Fruit fly (Drosophila melanogaster) whole organism, embryonic: Measurements from ENCODE around the gene Cyp9f2.

Experiments
- ATbp ChIP-seq: fragments of 200-800 bp; sonication (Bioruptor generic); optimal IDR thresholded peaks from 2 replicates; lab custom pipeline; 2017; ENCODE audit warnings: missing biosample characterization, mild to moderate bottlenecking, missing genetic modification characterization, missing genetic modification reagents
- CG10274 ChIP-seq: fragments of 200-800 bp; sonication (Bioruptor generic); optimal IDR thresholded peaks from 3 replicates; lab custom pipeline; 2017; ENCODE audit warnings: missing biosample characterization, mild to moderate bottlenecking, missing genetic modification characterization
- CG10979 ChIP-seq: fragments of 200-800 bp; sonication (Bioruptor generic); optimal IDR thresholded peaks from 2 replicates; lab custom pipeline; 2018; ENCODE audit warnings: missing biosample characterization, mild to moderate bottlenecking, missing genetic modification characterization, moderate library complexity
- CG13624 ChIP-seq: fragments of 200-800 bp; sonication (Bioruptor generic); optimal IDR thresholded peaks from 2 replicates; lab custom pipeline; 2016; ENCODE audit warnings: missing biosample characterization, missing genetic modification characterization
- CG14050 ChIP-seq: fragments of 200-800 bp; sonication (Bioruptor generic); IDR thresholded peaks from 3 replicates; pipeline ENCODE4 v1.3.6; 2022; ENCODE audit warnings: missing biosample characterization, missing genetic modification characterization
- CG14710 ChIP-seq: fragments of 200-800 bp; sonication (Bioruptor generic); optimal IDR thresholded peaks from 3 replicates; lab custom pipeline; 2019; ENCODE audit warnings: missing biosample characterization, mild to moderate bottlenecking, missing genetic modification characterization, moderate library complexity
- CG14965 ChIP-seq: fragments of 200-800 bp; sonication (Bioruptor generic); optimal IDR thresholded peaks from 2 replicates; lab custom pipeline; 2016; ENCODE audit warnings: missing biosample characterization, missing genetic modification characterization, borderline replicate concordance
- CG17186 ChIP-seq: fragments of 200-800 bp; sonication (Bioruptor generic); optimal IDR thresholded peaks from 3 replicates; lab custom pipeline; 2017; ENCODE audit warnings: missing biosample characterization, missing genetic modification reagents, missing genetic modification characterization
- CG17328 ChIP-seq: fragments of 200-800 bp; sonication (Bioruptor generic); IDR thresholded peaks from 2 replicates; pipeline ENCODE4 v1.3.6; 2022; ENCODE audit warnings: missing biosample characterization, missing genetic modification characterization
- CG1832 ChIP-seq: fragments of 200-800 bp; sonication (Bioruptor generic); optimal IDR thresholded peaks from 2 replicates; lab custom pipeline; 2017; ENCODE audit warnings: missing biosample characterization, mild to moderate bottlenecking, missing genetic modification characterization, inconsistent platforms
- CG18619 ChIP-seq: fragments of 200-800 bp; sonication (Bioruptor generic); optimal IDR thresholded peaks from 3 replicates; lab custom pipeline; 2017; ENCODE audit warnings: missing biosample characterization, mild to moderate bottlenecking, missing genetic modification characterization
- CG2129 ChIP-seq: fragments of 200-800 bp; sonication (Bioruptor generic); IDR thresholded peaks from 2 replicates; pipeline ENCODE4 v1.3.6; 2022; ENCODE audit warnings: missing biosample characterization, missing genetic modification characterization; ENCODE audit not compliant: partially characterized antibody
- CG2202 ChIP-seq: fragments of 200-800 bp; sonication (Bioruptor generic); optimal IDR thresholded peaks from 2 replicates; lab custom pipeline; 2018; ENCODE audit warnings: missing biosample characterization, mild to moderate bottlenecking, missing genetic modification characterization
- CG3281 ChIP-seq: fragments of 200-800 bp; sonication (Bioruptor generic); optimal IDR thresholded peaks from 3 replicates; lab custom pipeline; 2017; ENCODE audit warnings: missing biosample characterization, mild to moderate bottlenecking, missing genetic modification characterization
- CG4854 ChIP-seq: fragments of 200-800 bp; sonication (Bioruptor generic); optimal IDR thresholded peaks from 2 replicates; lab custom pipeline; 2016; ENCODE audit warnings: missing biosample characterization, missing genetic modification characterization, inconsistent platforms
- CG5180 ChIP-seq: fragments of 200-800 bp; sonication (Bioruptor generic); optimal IDR thresholded peaks from 3 replicates; lab custom pipeline; 2017; ENCODE audit warnings: missing biosample characterization, missing genetic modification characterization, mild to moderate bottlenecking, moderate library complexity, missing genetic modification reagents
- CG5245 ChIP-seq: fragments of 200-800 bp; sonication (Bioruptor generic); optimal IDR thresholded peaks from 3 replicates; lab custom pipeline; 2016; ENCODE audit warnings: missing biosample characterization, missing genetic modification characterization
- CG6272 ChIP-seq: fragments of 200-800 bp; sonication (Bioruptor generic); IDR thresholded peaks from 2 replicates; pipeline ENCODE4 v1.3.6; 2022; ENCODE audit warnings: missing biosample characterization, missing genetic modification characterization
- CG7372 ChIP-seq: fragments of 200-800 bp; sonication (Bioruptor generic); IDR thresholded peaks from 2 replicates; pipeline ENCODE4 v1.3.6; 2022; ENCODE audit warnings: missing biosample characterization, missing genetic modification characterization
- CG8359 ChIP-seq: fragments of 200-800 bp; sonication (Bioruptor generic); optimal IDR thresholded peaks from 2 replicates; lab custom pipeline; 2017; ENCODE audit warnings: missing biosample characterization, mild to moderate bottlenecking, missing genetic modification characterization, borderline replicate concordance
- CG8944 ChIP-seq: fragments of 200-800 bp; sonication (Bioruptor generic); optimal IDR thresholded peaks from 3 replicates; lab custom pipeline; 2016; ENCODE audit warnings: missing biosample characterization, missing genetic modification characterization
- CG9609 ChIP-seq: fragments of 200-800 bp; sonication (Bioruptor generic); optimal IDR thresholded peaks from 3 replicates; lab custom pipeline; 2016; ENCODE audit warnings: missing biosample characterization, missing genetic modification characterization
- Deaf1 ChIP-seq: fragments of 200-800 bp; optimal IDR thresholded peaks from 3 replicates; lab custom pipeline; 2019; ENCODE audit warnings: missing biosample characterization, mild to moderate bottlenecking, missing genetic modification characterization, moderate library complexity
- Drgx ChIP-seq: fragments of 200-800 bp; sonication (Bioruptor generic); IDR thresholded peaks from 2 replicates; pipeline ENCODE4 v1.3.6; 2022; ENCODE audit warnings: missing biosample characterization, missing genetic modification characterization
- Fer3 ChIP-seq: fragments of 200-800 bp; sonication (Bioruptor generic); optimal IDR thresholded peaks from 2 replicates; lab custom pipeline; 2018; ENCODE audit warnings: missing biosample characterization, mild to moderate bottlenecking, missing genetic modification characterization, moderate library complexity
- H15 ChIP-seq: fragments of 200-800 bp; sonication (Bioruptor generic); IDR thresholded peaks from 3 replicates; pipeline ENCODE4 v1.3.6; 2022; ENCODE audit warnings: missing biosample characterization, missing genetic modification characterization
- NC2β ChIP-seq: fragments of 200-800 bp; sonication (Bioruptor generic); optimal IDR thresholded peaks from 2 replicates; lab custom pipeline; 2016; ENCODE audit warnings: missing biosample characterization, missing genetic modification characterization
- Ptx1 ChIP-seq: fragments of 200-800 bp; sonication (Bioruptor generic); IDR thresholded peaks from 2 replicates; pipeline ENCODE4 v1.3.6; 2022; ENCODE audit warnings: missing biosample characterization, missing genetic modification characterization
- Ravus ChIP-seq: fragments of 200-800 bp; sonication (Bioruptor generic); IDR thresholded peaks from 2 replicates; pipeline ENCODE4 v1.3.6; 2022; ENCODE audit warnings: missing biosample characterization, missing genetic modification characterization
- Side ChIP-seq: fragments of 200-800 bp; sonication (Bioruptor generic); optimal IDR thresholded peaks from 2 replicates; lab custom pipeline; 2016; ENCODE audit warnings: missing biosample characterization, missing genetic modification characterization
- Sin3A ChIP-seq: fragments of >200 bp; optimal IDR thresholded peaks from 2 replicates; lab custom pipeline; 2018
- Xbp1 ChIP-seq: fragments of 200-800 bp; sonication (Bioruptor generic); optimal IDR thresholded peaks from 3 replicates; lab custom pipeline; 2016; ENCODE audit warnings: missing biosample characterization, mild to moderate bottlenecking, missing genetic modification characterization
- YL-1 ChIP-seq: fragments of 200-800 bp; sonication (Bioruptor generic); optimal IDR thresholded peaks from 3 replicates; lab custom pipeline; 2017; ENCODE audit warnings: missing biosample characterization, mild to moderate bottlenecking, missing genetic modification characterization
- bab2 ChIP-seq: fragments of 200-800 bp; sonication (Bioruptor generic); optimal IDR thresholded peaks from 2 replicates; lab custom pipeline; 2016; ENCODE audit warnings: missing biosample characterization, missing genetic modification characterization
- chif ChIP-seq, 2 experiments: fragments of 200-800 bp; sonication (Bioruptor generic); optimal IDR thresholded peaks; 3 replicates each; lab custom pipeline; 2016; ENCODE audit warnings: missing biosample characterization in 2 of 2, missing genetic modification characterization in 2 of 2
- ewg ChIP-seq: fragments of 200-800 bp; sonication (Bioruptor generic); optimal IDR thresholded peaks from 3 replicates; lab custom pipeline; 2017; ENCODE audit warnings: mild to moderate bottlenecking, missing biosample characterization, missing genetic modification reagents, missing genetic modification characterization
- hbn ChIP-seq: fragments of 200-800 bp; sonication (Bioruptor generic); IDR thresholded peaks from 2 replicates; pipeline ENCODE4 v1.3.6; 2022; ENCODE audit warnings: missing biosample characterization, missing genetic modification characterization; ENCODE audit not compliant: partially characterized antibody
- hth ChIP-seq: fragments of >200 bp; optimal IDR thresholded peaks from 2 replicates; lab custom pipeline; 2017; ENCODE audit warnings: inconsistent platforms
- kah ChIP-seq: fragments of 200-800 bp; sonication (Bioruptor generic); optimal IDR thresholded peaks from 2 replicates; lab custom pipeline; 2018; ENCODE audit warnings: missing biosample characterization, mild to moderate bottlenecking, missing genetic modification characterization
- nom ChIP-seq: fragments of 200-800 bp; sonication (Bioruptor generic); optimal IDR thresholded peaks from 2 replicates; lab custom pipeline; 2017; ENCODE audit warnings: missing biosample characterization, missing genetic modification characterization, mild to moderate bottlenecking, moderate library complexity, missing genetic modification reagents
- org-1 ChIP-seq: fragments of 200-800 bp; sonication (Bioruptor generic); optimal IDR thresholded peaks from 2 replicates; lab custom pipeline; 2017; ENCODE audit warnings: missing biosample characterization, missing genetic modification characterization
- phol ChIP-seq: fragments of 200-800 bp; sonication (Bioruptor generic); optimal IDR thresholded peaks from 3 replicates; lab custom pipeline; 2018; ENCODE audit warnings: missing biosample characterization, mild to moderate bottlenecking, missing genetic modification characterization, moderate library complexity
- psq ChIP-seq: fragments of 200-800 bp; sonication (Bioruptor generic); optimal IDR thresholded peaks from 2 replicates; lab custom pipeline; 2017; ENCODE audit warnings: missing biosample characterization, missing genetic modification characterization
- pzg ChIP-seq: fragments of 200-800 bp; sonication (Bioruptor generic); optimal IDR thresholded peaks from 3 replicates; lab custom pipeline; 2018; ENCODE audit warnings: missing biosample characterization, mild to moderate bottlenecking, missing genetic modification characterization, moderate library complexity
- run ChIP-seq: fragments of 200-800 bp; sonication (Bioruptor generic); optimal IDR thresholded peaks from 3 replicates; lab custom pipeline; 2018; ENCODE audit warnings: missing biosample characterization, mild to moderate bottlenecking, missing genetic modification characterization
- schlank ChIP-seq: fragments of 200-800 bp; sonication (Bioruptor generic); optimal IDR thresholded peaks from 2 replicates; lab custom pipeline; 2018; ENCODE audit warnings: missing biosample characterization, mild to moderate bottlenecking, missing genetic modification characterization
- slp2 ChIP-seq: fragments of 200-800 bp; sonication (Bioruptor generic); optimal IDR thresholded peaks from 2 replicates; lab custom pipeline; 2016; ENCODE audit warnings: missing biosample characterization, missing genetic modification characterization
- tna ChIP-seq: fragments of 200-800 bp; sonication (Bioruptor generic); IDR thresholded peaks from 2 replicates; pipeline ENCODE4 v1.3.6; 2022; ENCODE audit warnings: missing biosample characterization, missing genetic modification characterization; ENCODE audit not compliant: partially characterized antibody
- tup ChIP-seq: fragments of 200-800 bp; sonication (Bioruptor generic); optimal IDR thresholded peaks from 2 replicates; lab custom pipeline; 2016; ENCODE audit warnings: missing biosample characterization, mild to moderate bottlenecking, missing genetic modification characterization, moderate library complexity
- vfl ChIP-seq: fragments of 200-800 bp; sonication (Bioruptor generic); optimal IDR thresholded peaks from 2 replicates; lab custom pipeline; 2016; ENCODE audit warnings: missing biosample characterization, missing genetic modification characterization
- wek ChIP-seq: fragments of 200-800 bp; sonication (Bioruptor generic); optimal IDR thresholded peaks from 3 replicates; lab custom pipeline; 2018; ENCODE audit warnings: missing biosample characterization, mild to moderate bottlenecking, missing genetic modification characterization, moderate library complexity

Cyp9f2 gene

dm6 chr3R:12402935-12403334, 2.9 kb downstream of the Cyp9f2 start (continued):
- TF ChIP-seq NC2β (GFP tag; lab: Kevin White, UChicago) (peak; percentile 99), CG1832 (GFP tag; lab: Kevin White, UChicago) (no peak), Sin3A (lab: Kevin White, UChicago) (no peak), Xbp1 (GFP tag; lab: Kevin White, UChicago) (peak; percentile 97), psq (peak; percentile 87), bab2 (GFP tag; lab: Kevin White, UChicago) (peak; percentile 95), CG9609 (GFP tag; lab: Kevin White, UChicago) (peak; percentile 91), pzg (GFP tag; lab: Kevin White, UChicago) (peak; percentile 46), tna (GFP tag; lab: Robert Waterston, UW) (no peak), Ptx1 (GFP tag; lab: Robert Waterston, UW) (peak; percentile 94), slp2 (GFP tag; lab: Kevin White, UChicago) (peak; percentile 93), hbn (peak; percentile 36; the same call in 1 of the 2 replicates), H15 (GFP tag; lab: Robert Waterston, UW) (peak; percentile 92), CG17328 (GFP tag; lab: Robert Waterston, UW) (peak; percentile 98), CG2202 (tag; lab: Kevin White, UChicago) (peak; percentile 97), hth (lab: Kevin White, UChicago) (no peak), CG3281 (GFP tag; lab: Kevin White, UChicago) (peak; percentile 97), CG13624 (GFP tag; lab: Kevin White, UChicago) (peak; percentile 96), CG8359 (GFP tag; lab: Kevin White, UChicago) (peak; percentile 92), vfl (peak; percentile 93), schlank (tag; lab: Kevin White, UChicago) (peak; percentile 94), Deaf1 (peak; percentile 91), kah (GFP tag; lab: Kevin White, UChicago) (peak; percentile 97), CG4854 (GFP tag; lab: Kevin White, UChicago) (peak; percentile 99), YL-1 (GFP tag; lab: Kevin White, UChicago) (peak; percentile 91), CG18619 (peak; percentile 94), CG5180 (GFP tag; lab: Kevin White, UChicago) (peak; percentile 91), CG17186 (peak; percentile 97), CG10274 (GFP tag; lab: Kevin White, UChicago) (peak; percentile 95), wek (GFP tag; lab: Kevin White, UChicago) (peak; percentile 92), ewg (GFP tag; lab: Kevin White, UChicago) (peak; percentile 90), org-1 (peak; percentile 90), CG8944 (peak; percentile 87), CG2129 (GFP tag; lab: Robert Waterston, UW) (no peak), CG5245 (GFP tag; lab: Kevin White, UChicago) (peak; percentile 94), tup (GFP tag; lab: Kevin White, UChicago) (peak; percentile 92), CG10979 (peak; percentile 99), phol (tag; lab: Kevin White, UChicago) (peak; percentile 99), CG14050 (GFP tag; lab: Robert Waterston, UW) (peak; percentile 96), Side (peak; percentile 92), Ravus (GFP tag; lab: Robert Waterston, UW) (peak; percentile 86), Fer3 (tag; lab: Kevin White, UChicago) (peak; percentile 99), ATbp (GFP tag; lab: Kevin White, UChicago) (peak; percentile 99), nom (GFP tag; lab: Kevin White, UChicago) (peak; percentile 99), run (tag; lab: Kevin White, UChicago) (peak; percentile 95), CG14965 (GFP tag; lab: Kevin White, UChicago) (peak; percentile 89), CG14710 (tag; lab: Kevin White, UChicago) (peak; percentile 98), CG6272 (peak; percentile 73), CG7372 (GFP tag; lab: Robert Waterston, UW) (peak; percentile 97), Drgx (GFP tag; lab: Robert Waterston, UW) (peak; percentile 93), chif (GFP tag; optimal IDR thresholded peaks at IDR 0.05; lab: Kevin White, UChicago) (peak; percentile 95 to 99)
